Fruit fly (Drosophila melanogaster): ENCODE measurements around the gene Taf10b.

Gene Taf10b

dm6 chr2L:2734215-2734614 is 33.4 kb downstream of the Taf10b start (continued):
- no peak for TF ChIP-seq hkb (optimal IDR thresholded peaks at IDR 0.05)
- peak; percentile 31; the same call in 1 of the 2 replicates for TF ChIP-seq hkb (GFP tag; IDR thresholded peaks at IDR 0.05)
- no peak for TF ChIP-seq crp (GFP tag; optimal IDR thresholded peaks at IDR 0.05)
- no peak for TF ChIP-seq CG34224 (GFP tag; IDR thresholded peaks at IDR 0.05; ENCODE audit: partially characterized antibody)
- no peak for TF ChIP-seq seq (GFP tag; IDR thresholded peaks at IDR 0.05)
- TF ChIP-seq ftz-f1 (GFP tag; optimal IDR thresholded peaks at IDR 0.05) = no peak
- TF ChIP-seq gem (tag; optimal IDR thresholded peaks at IDR 0.05) = peak; percentile 68
- peak; percentile 67 for TF ChIP-seq Hmr (GFP tag; optimal IDR thresholded peaks at IDR 0.05)
- no peak for TF ChIP-seq wor (GFP tag; IDR thresholded peaks at IDR 0.05)
- TF ChIP-seq Dip2 (GFP tag; IDR thresholded peaks at IDR 0.05) = no peak
- TF ChIP-seq cg (GFP tag; optimal IDR thresholded peaks at IDR 0.05) = no peak
- peak; percentile 70 for TF ChIP-seq slbo (GFP tag; IDR thresholded peaks at IDR 0.05)
- TF ChIP-seq Kr (GFP tag; optimal IDR thresholded peaks at IDR 0.05) = no peak
- TF ChIP-seq Adf1 (GFP tag; IDR thresholded peaks at IDR 0.05) = no peak; the same call in 1 of the 2 replicates
- no peak for TF ChIP-seq stwl (tag; optimal IDR thresholded peaks at IDR 0.05)
- TF ChIP-seq CG10209 (GFP tag; optimal IDR thresholded peaks at IDR 0.05) = peak; percentile 50
- peak; percentile 66 for TF ChIP-seq CG9727 (GFP tag; optimal IDR thresholded peaks at IDR 0.05)
- peak; percentile 69 for TF ChIP-seq Fer1 (GFP tag; optimal IDR thresholded peaks at IDR 0.05)
- TF ChIP-seq abd-A (tag; optimal IDR thresholded peaks at IDR 0.05) = no peak
- no peak for TF ChIP-seq disco-r (GFP tag; optimal IDR thresholded peaks at IDR 0.05)
- TF ChIP-seq knrl (GFP tag; IDR thresholded peaks at IDR 0.05; ENCODE audit: partially characterized antibody) = no peak
- no peak for TF ChIP-seq CG43689 (GFP tag; IDR thresholded peaks at IDR 0.05)
- no peak for TF ChIP-seq eve (GFP tag; optimal IDR thresholded peaks at IDR 0.05)
- no peak for TF ChIP-seq Hr78 (GFP tag; optimal IDR thresholded peaks at IDR 0.05)
- TF ChIP-seq luna (GFP tag; optimal IDR thresholded peaks at IDR 0.05) = no peak
- TF ChIP-seq tgo (GFP tag; IDR thresholded peaks at IDR 0.05) = peak; percentile 22; the same call in 2 of the 3 replicates
- TF ChIP-seq gsb (GFP tag; IDR thresholded peaks at IDR 0.05) = peak; percentile 35
- TF ChIP-seq lola (GFP tag; optimal IDR thresholded peaks at IDR 0.05) = no peak
- TF ChIP-seq CG17912 (GFP tag; optimal IDR thresholded peaks at IDR 0.05) = no peak
- no peak for TF ChIP-seq CG11456 (GFP tag; IDR thresholded peaks at IDR 0.05)
- TF ChIP-seq wek (GFP tag; optimal IDR thresholded peaks at IDR 0.05) = no peak
- TF ChIP-seq CG4404 (GFP tag; IDR thresholded peaks at IDR 0.05) = peak; percentile 49; the same call in 1 of the 2 replicates
- TF ChIP-seq CG8924 (tag; optimal IDR thresholded peaks at IDR 0.05) = peak; percentile 23
- peak; percentile 56 for TF ChIP-seq CG12659 (GFP tag; optimal IDR thresholded peaks at IDR 0.05)
- TF ChIP-seq CG6654 (GFP tag; optimal IDR thresholded peaks at IDR 0.05) = no peak
- peak; percentile 29 for TF ChIP-seq schlank (tag; optimal IDR thresholded peaks at IDR 0.05)
- TF ChIP-seq pita (GFP tag; optimal IDR thresholded peaks at IDR 0.05) = no peak
- TF ChIP-seq ewg (GFP tag; optimal IDR thresholded peaks at IDR 0.05) = no peak
- TF ChIP-seq Opbp (GFP tag; IDR thresholded peaks at IDR 0.05; ENCODE audit: partially characterized antibody) = no peak
- TF ChIP-seq TFAM (GFP tag; optimal IDR thresholded peaks at IDR 0.05) = no peak
- TF ChIP-seq Rx (GFP tag; IDR thresholded peaks at IDR 0.05) = no peak
- TF ChIP-seq CG17361 (GFP tag; IDR thresholded peaks at IDR 0.05) = peak; percentile 53; the same call in 1 of the 3 replicates
- TF ChIP-seq CG14014 (GFP tag; IDR thresholded peaks at IDR 0.05) = peak; percentile 35; the same call in 1 of the 2 replicates
- no peak for TF ChIP-seq CG8290 (GFP tag; optimal IDR thresholded peaks at IDR 0.05)
- TF ChIP-seq CG8290 (tag; optimal IDR thresholded peaks at IDR 0.05) = peak in 1 of 2 experiments; percentile 15
- TF ChIP-seq CG17328 (GFP tag; IDR thresholded peaks at IDR 0.05) = peak; percentile 17; the same call in 1 of the 2 replicates
- no peak for TF ChIP-seq pfk (GFP tag; optimal IDR thresholded peaks at IDR 0.05)
- no peak for TF ChIP-seq kni (GFP tag; optimal IDR thresholded peaks at IDR 0.05)
- TF ChIP-seq Ets65A (GFP tag) = no peak
- TF ChIP-seq Spps (tag; optimal IDR thresholded peaks at IDR 0.05) = no peak
- no peak for TF ChIP-seq Optix (GFP tag; IDR thresholded peaks at IDR 0.05)

All from whole organism, embryonic.